Worm (Caenorhabditis elegans) whole organism, late embryonic: ENCODE data around the gene C44E12.1.

Source experiments
- T23F11.4 ChIP-seq: fragments of 200-800 bp; sonication (Bioruptor generic); optimal IDR thresholded peaks from 2 replicates; lab custom pipeline; 2018; ENCODE audit warnings: mild to moderate bottlenecking, missing genetic modification characterization, missing compliant biosample characterization
- ceh-9 ChIP-seq: sonication (generic microtip); optimal IDR thresholded peaks from 2 replicates; lab custom pipeline; 2016; ENCODE audit warnings: mild to moderate bottlenecking, missing genetic modification characterization, inconsistent platforms, missing compliant biosample characterization

- TF ChIP-seq T23F11.4 (no peak), ceh-9 (tag; lab: Kevin White, UChicago) (no peak)
Observed at ce11 chrX:7614466-7614865, 17.7 kb downstream of the C44E12.1 start.
